Worm (Caenorhabditis elegans): Measurements from ENCODE around the gene F18C5.5.

The F18C5.5 gene

ce11 chrII:6581236-6581635 is 14.7 kb upstream of the F18C5.5 start, which contains the start of gene C56C10.6:
Gene C56C10.6 (minus strand): TSS chrII:6581336.
- TF ChIP-seq lin-39 (tag; optimal IDR thresholded peaks at IDR 0.05) (no peak), unc-62 (GFP tag; optimal IDR thresholded peaks at IDR 0.05 in 1 of 2) (no peak), unc-62 (tag; optimal IDR thresholded peaks at IDR 0.05) (no peak), hlh-11 (tag; optimal IDR thresholded peaks at IDR 0.05) (no peak), daf-8 (GFP tag; IDR thresholded peaks at IDR 0.05) (no peak), ceh-44 (GFP tag; IDR thresholded peaks at IDR 0.05) (no peak), unc-130 (GFP tag; optimal IDR thresholded peaks at IDR 0.05) (no peak), ceh-32 (tag; optimal IDR thresholded peaks at IDR 0.05; ENCODE audit: poor library complexity) (no peak), daf-12 (tag; optimal IDR thresholded peaks at IDR 0.05) (no peak), fkh-10 (GFP tag; optimal IDR thresholded peaks at IDR 0.05) (no peak), madf-5 (GFP tag; IDR thresholded peaks at IDR 0.05) (no peak), jun-1 (tag; optimal IDR thresholded peaks at IDR 0.05) (no peak), php-3 (GFP tag; IDR thresholded peaks at IDR 0.05) (no peak)

- TF ChIP-seq nhr-237 (tag; optimal IDR thresholded peaks at IDR 0.05) (no peak), unc-39 (tag; optimal IDR thresholded peaks at IDR 0.05) (no peak), ceh-20 (GFP tag; IDR thresholded peaks at IDR 0.05) (no peak), cey-2 (tag; optimal IDR thresholded peaks at IDR 0.05; ENCODE audit: borderline replicate concordance, insufficient read depth) (no peak), unc-62 (GFP tag; optimal IDR thresholded peaks at IDR 0.05 in 1 of 2) (no peak), unc-62 (tag; optimal IDR thresholded peaks at IDR 0.05) (no peak), lin-38 (GFP tag; IDR thresholded peaks at IDR 0.05) (no peak), snpc-1.2 (GFP tag; IDR thresholded peaks at IDR 0.05) (no peak), ceh-44 (GFP tag; IDR thresholded peaks at IDR 0.05) (no peak)
Observed at ce11 chrII:6578378-6578777, 11.8 kb upstream of the F18C5.5 start, which contains the start of gene sra-31. Gene sra-31 (minus strand): TSS chrII:6578478.

- no peak for TF ChIP-seq dmd-8 (GFP tag; IDR thresholded peaks at IDR 0.05)
- no peak for TF ChIP-seq T20F7.1 (GFP tag; optimal IDR thresholded peaks at IDR 0.05)
- TF ChIP-seq ceh-28 (tag; optimal IDR thresholded peaks at IDR 0.05): no peak
- no peak for TF ChIP-seq ztf-7 (tag; optimal IDR thresholded peaks at IDR 0.05)
- no peak for TF ChIP-seq lin-29 (GFP tag; IDR thresholded peaks at IDR 0.05)
- no peak for TF ChIP-seq Y48G9A.11 (GFP tag; IDR thresholded peaks at IDR 0.05)
- TF ChIP-seq F44E2.7 (GFP tag; IDR thresholded peaks at IDR 0.05): no peak
- TF ChIP-seq hif-1 (tag; optimal IDR thresholded peaks at IDR 0.05): no peak
- no peak for TF ChIP-seq mdl-1 (tag; optimal IDR thresholded peaks at IDR 0.05)
- TF ChIP-seq ceh-44 (GFP tag; IDR thresholded peaks at IDR 0.05): no peak
- no peak for TF ChIP-seq egl-43 (GFP tag; IDR thresholded peaks at IDR 0.05)
- TF ChIP-seq ces-1 (GFP tag; optimal IDR thresholded peaks at IDR 0.05): no peak
- no peak for TF ChIP-seq F37D6.2 (tag; optimal IDR thresholded peaks at IDR 0.05)
- TF ChIP-seq nhr-237 (tag; optimal IDR thresholded peaks at IDR 0.05): no peak
- no peak for TF ChIP-seq ceh-32 (tag; optimal IDR thresholded peaks at IDR 0.05; ENCODE audit: poor library complexity)
Observed at ce11 chrII:6575647-6576046, 9.1 kb upstream of the F18C5.5 start, which contains the start of gene sra-29. Gene sra-29 (minus strand): TSS chrII:6575747.

DNA sequence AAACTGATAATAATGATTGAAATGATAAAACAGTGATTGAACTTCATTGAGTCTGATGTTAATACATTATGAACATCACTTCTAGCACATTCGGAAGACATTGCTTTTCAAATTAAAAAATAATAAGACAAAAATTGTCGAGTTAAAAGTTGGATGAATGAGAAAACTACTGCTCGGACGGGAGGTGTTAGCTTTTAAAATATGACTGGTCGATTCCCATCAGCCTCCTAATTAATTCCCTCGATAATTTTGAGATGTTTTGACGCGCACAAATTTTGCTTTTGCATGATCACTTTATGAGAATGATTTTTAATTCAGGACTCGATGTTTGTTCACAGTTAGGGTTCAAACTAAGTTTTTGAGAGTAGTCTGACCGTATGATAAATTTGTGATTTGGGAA is 7.1 kb upstream of the F18C5.5 start, which contains the start of gene sra-28:
Gene sra-28, minus strand, starts transcription at position 101 of the 400 bp plus-strand sequence.
- TF ChIP-seq ZK546.5 (tag; optimal IDR thresholded peaks at IDR 0.05) (no peak), egl-27 (tag; optimal IDR thresholded peaks at IDR 0.05) (no peak), nhr-42 (GFP tag; IDR thresholded peaks at IDR 0.05) (no peak)

DNA sequence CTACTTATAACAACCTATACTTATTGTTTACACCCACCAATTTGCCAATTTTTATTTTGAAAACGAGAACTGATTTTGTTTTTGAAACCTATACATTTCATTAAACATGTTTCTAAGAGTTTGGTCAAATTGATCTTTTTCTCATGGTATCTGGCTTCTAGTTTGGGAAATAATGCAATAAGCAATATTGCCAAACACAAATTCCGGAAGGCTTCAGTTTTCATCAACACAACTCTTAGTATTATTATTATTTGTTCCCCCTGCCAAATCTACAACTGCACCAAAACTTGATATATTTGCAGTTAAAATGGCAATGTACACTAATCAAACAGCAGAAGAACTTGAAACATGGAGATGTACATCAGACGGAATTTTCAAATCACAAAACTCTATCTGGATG is 2.2 kb upstream of the F18C5.5 start, which contains the start of gene sra-27:
Gene sra-27, plus strand, starts transcription at position 301 of the 400 bp plus-strand sequence.
- no peak for TF ChIP-seq skn-1 (tag; optimal IDR thresholded peaks at IDR 0.05)
- no peak for TF ChIP-seq mxl-2 (GFP tag; conservative IDR thresholded peaks at IDR 0.05)
- TF ChIP-seq lin-13 (GFP tag; optimal IDR thresholded peaks at IDR 0.05): no peak
- no peak for TF ChIP-seq R02D3.7 (tag; optimal IDR thresholded peaks at IDR 0.05)
- no peak for TF ChIP-seq daf-16 (GFP tag; optimal IDR thresholded peaks at IDR 0.05)
- TF ChIP-seq daf-16 (tag; optimal IDR thresholded peaks at IDR 0.05): no peak
- TF ChIP-seq F49E8.2 (tag; optimal IDR thresholded peaks at IDR 0.05; ENCODE audit: borderline replicate concordance): no peak
- TF ChIP-seq sdz-12 (GFP tag; optimal IDR thresholded peaks at IDR 0.05): no peak
- no peak for TF ChIP-seq madf-5 (GFP tag; IDR thresholded peaks at IDR 0.05)
- TF ChIP-seq T20F7.1 (GFP tag; optimal IDR thresholded peaks at IDR 0.05): no peak
- TF ChIP-seq egl-27 (tag; optimal IDR thresholded peaks at IDR 0.05): no peak
- no peak for TF ChIP-seq mep-1 (tag; optimal IDR thresholded peaks at IDR 0.05)
- TF ChIP-seq zip-11 (GFP tag; IDR thresholded peaks at IDR 0.05): no peak
- TF ChIP-seq saeg-2 (GFP tag; IDR thresholded peaks at IDR 0.05): no peak
- no peak for TF ChIP-seq vab-7 (GFP tag; IDR thresholded peaks at IDR 0.05)
